Worm (Caenorhabditis elegans) whole organism, L1 larva: Measurements from ENCODE around the gene C10A4.13.

Experiments used
- C04F5.9 ChIP-seq: sonication (generic microtip); optimal IDR thresholded peaks from 2 replicates; lab custom pipeline; 2016; ENCODE audit warnings: missing genetic modification characterization, missing compliant biosample characterization
- C16A3.4 ChIP-seq: fragments of 150-350 bp; optimal IDR thresholded peaks from 2 replicates; lab custom pipeline; 2014; ENCODE audit warnings: missing biosample characterization, missing genetic modification characterization
- C34B4.2 ChIP-seq: sonication (generic microtip); optimal IDR thresholded peaks from 2 replicates; lab custom pipeline; 2017; ENCODE audit warnings: mild to moderate bottlenecking, missing genetic modification characterization, missing compliant biosample characterization
- F16B12.6 ChIP-seq: fragments of 150-350 bp; optimal IDR thresholded peaks from 2 replicates; lab custom pipeline; 2014; ENCODE audit warnings: missing biosample characterization, missing genetic modification characterization
- Y116A8C.19 ChIP-seq: sonication (generic microtip); optimal IDR thresholded peaks from 2 replicates; lab custom pipeline; 2016; ENCODE audit warnings: missing compliant biosample characterization, missing genetic modification characterization, borderline replicate concordance
- alr-1 ChIP-seq: fragments of 200-800 bp; sonication (Bioruptor generic); optimal IDR thresholded peaks from 2 replicates; lab custom pipeline; 2018; ENCODE audit warnings: borderline replicate concordance, mild to moderate bottlenecking, missing genetic modification characterization, missing compliant biosample characterization
- ceh-82 ChIP-seq, 3 experiments: fragments of 150-350 bp in 1 of 3; sonication (generic microtip) in 2 of 3; optimal IDR thresholded peaks; 2 replicates each; lab custom pipeline; 2014 to 2017; ENCODE audit warnings: missing biosample characterization in 3 of 3, missing genetic modification characterization in 3 of 3
- ceh-90 ChIP-seq: sonication (generic microtip); optimal IDR thresholded peaks from 2 replicates; lab custom pipeline; 2016; ENCODE audit warnings: missing genetic modification characterization, missing compliant biosample characterization
- dpl-1 ChIP-seq, 3 experiments: fragments of 150-350 bp in 2 of 3; sonication (generic microtip) in 1 of 3; optimal IDR thresholded peaks; 2 replicates each; lab custom pipeline; 2014 to 2017; ENCODE audit warnings: missing biosample characterization in 3 of 3, missing genetic modification characterization in 3 of 3, missing genetic modification reagents in 3 of 3
- dsc-1 ChIP-seq: sonication (generic microtip); optimal IDR thresholded peaks from 2 replicates; lab custom pipeline; 2016; ENCODE audit warnings: mild to moderate bottlenecking, missing genetic modification characterization, missing compliant biosample characterization
- egl-13 ChIP-seq: sonication (generic microtip); optimal IDR thresholded peaks from 2 replicates; lab custom pipeline; 2016; ENCODE audit warnings: missing genotype, missing genetic modification reagents, missing genetic modification characterization, missing compliant biosample characterization
- egl-27 ChIP-seq, 2 experiments: fragments of 150-350 bp in 1 of 2; sonication (generic microtip); optimal IDR thresholded peaks; 3 replicates each; lab custom pipeline; 2017 to 2018; ENCODE audit warnings: missing biosample characterization in 2 of 2, missing genetic modification characterization in 2 of 2, missing genetic modification reagents in 2 of 2
- elt-2 ChIP-seq: sonication (generic microtip); optimal IDR thresholded peaks from 2 replicates; lab custom pipeline; 2016; ENCODE audit warnings: missing genetic modification characterization, mild to moderate bottlenecking, inconsistent platforms, missing compliant biosample characterization, missing genetic modification reagents
- fkh-4 ChIP-seq: sonication (generic microtip); optimal IDR thresholded peaks from 2 replicates; lab custom pipeline; 2016; ENCODE audit warnings: missing compliant biosample characterization, missing genetic modification characterization, borderline replicate concordance
- fkh-8 ChIP-seq: sonication (generic microtip); optimal IDR thresholded peaks from 2 replicates; lab custom pipeline; 2016; ENCODE audit warnings: mild to moderate bottlenecking, missing genetic modification characterization, missing compliant biosample characterization
- fos-1 ChIP-seq: fragments of 150-350 bp; optimal IDR thresholded peaks from 2 replicates; lab custom pipeline; 2014; ENCODE audit warnings: missing biosample characterization, missing genetic modification characterization
- hlh-4 ChIP-seq: sonication (generic microtip); optimal IDR thresholded peaks from 2 replicates; lab custom pipeline; 2016; ENCODE audit warnings: mild to moderate bottlenecking, missing genetic modification characterization, missing compliant biosample characterization
- hpl-2 ChIP-seq: fragments of 150-350 bp; optimal IDR thresholded peaks from 2 replicates; lab custom pipeline; 2014; ENCODE audit warnings: missing biosample characterization, missing genetic modification reagents, missing genetic modification characterization
- lin-14 ChIP-seq: fragments of 200-800 bp; sonication (Bioruptor generic); optimal IDR thresholded peaks from 2 replicates; lab custom pipeline; 2018; ENCODE audit warnings: mild to moderate bottlenecking, missing genetic modification characterization, moderate library complexity, missing compliant biosample characterization
- lsy-2 ChIP-seq, 2 experiments: fragments of 150-350 bp; optimal IDR thresholded peaks; 2 replicates each; lab custom pipeline; 2014; ENCODE audit warnings: missing biosample characterization in 2 of 2, missing genetic modification characterization in 2 of 2
- mef-2 ChIP-seq: fragments of 150-350 bp; optimal IDR thresholded peaks from 2 replicates; lab custom pipeline; 2014; ENCODE audit warnings: missing biosample characterization, missing genetic modification characterization
- nhr-12 ChIP-seq: sonication (generic microtip); optimal IDR thresholded peaks from 2 replicates; lab custom pipeline; 2017; ENCODE audit warnings: missing biosample characterization, missing genetic modification characterization
- nhr-19 ChIP-seq: fragments of 200-800 bp; sonication (Bioruptor generic); conservative IDR thresholded peaks from 2 replicates; pipeline ENCODE4 v1.3.6; 2022; ENCODE audit warnings: missing genetic modification characterization, missing compliant biosample characterization
- nhr-20 ChIP-seq: sonication (generic microtip); optimal IDR thresholded peaks from 2 replicates; lab custom pipeline; 2016; ENCODE audit warnings: mild to moderate bottlenecking, missing genetic modification characterization, missing compliant biosample characterization
- nhr-47 ChIP-seq: sonication (generic microtip); optimal IDR thresholded peaks from 2 replicates; lab custom pipeline; 2016; ENCODE audit warnings: mild to moderate bottlenecking, missing genetic modification characterization, moderate library complexity, missing compliant biosample characterization
- nhr-71 ChIP-seq: sonication (generic microtip); optimal IDR thresholded peaks from 2 replicates; lab custom pipeline; 2016; ENCODE audit warnings: mild to moderate bottlenecking, missing genetic modification characterization, moderate library complexity, missing compliant biosample characterization
- nhr-77 ChIP-seq: fragments of 150-350 bp; optimal IDR thresholded peaks from 2 replicates; lab custom pipeline; 2014; ENCODE audit warnings: missing biosample characterization, missing genetic modification characterization
- nhr-85 ChIP-seq: sonication (generic microtip); peaks from one replicate; lab custom pipeline; 2016; ENCODE audit warnings: missing genetic modification characterization, inconsistent platforms, missing compliant biosample characterization
- nhr-90 ChIP-seq: sonication (generic microtip); optimal IDR thresholded peaks from 2 replicates; lab custom pipeline; 2016; ENCODE audit warnings: mild to moderate bottlenecking, missing genetic modification characterization, missing compliant biosample characterization; ENCODE audit not compliant: poor library complexity
- pqm-1 ChIP-seq: sonication (generic microtip); optimal IDR thresholded peaks from 3 replicates; lab custom pipeline; 2017; ENCODE audit warnings: missing biosample characterization, missing genetic modification characterization
- snpc-4 ChIP-seq: fragments of 150-350 bp; optimal IDR thresholded peaks from 2 replicates; lab custom pipeline; 2014; ENCODE audit warnings: missing biosample characterization, missing genetic modification characterization
- snu-23 ChIP-seq: sonication (generic microtip); optimal IDR thresholded peaks from 2 replicates; lab custom pipeline; 2016; ENCODE audit warnings: missing genetic modification characterization, missing compliant biosample characterization
- sox-4 ChIP-seq: sonication (generic microtip); optimal IDR thresholded peaks from 2 replicates; lab custom pipeline; 2016; ENCODE audit warnings: missing genetic modification characterization, missing compliant biosample characterization
- unc-130 ChIP-seq: fragments of 150-350 bp; optimal IDR thresholded peaks from 2 replicates; lab custom pipeline; 2017; ENCODE audit warnings: missing biosample characterization, missing genetic modification characterization, inconsistent platforms
- ztf-11 ChIP-seq, 2 experiments: sonication (generic microtip); optimal IDR thresholded peaks; 2 replicates each; lab custom pipeline; 2016 to 2017; ENCODE audit warnings: missing genetic modification characterization in 2 of 2, missing biosample characterization in 1 of 2, missing compliant biosample characterization in 1 of 2
- ztf-4 ChIP-seq: fragments of 150-350 bp; optimal IDR thresholded peaks from 2 replicates; lab custom pipeline; 2014; ENCODE audit warnings: missing biosample characterization, missing genetic modification characterization

The C10A4.13 gene

DNA sequence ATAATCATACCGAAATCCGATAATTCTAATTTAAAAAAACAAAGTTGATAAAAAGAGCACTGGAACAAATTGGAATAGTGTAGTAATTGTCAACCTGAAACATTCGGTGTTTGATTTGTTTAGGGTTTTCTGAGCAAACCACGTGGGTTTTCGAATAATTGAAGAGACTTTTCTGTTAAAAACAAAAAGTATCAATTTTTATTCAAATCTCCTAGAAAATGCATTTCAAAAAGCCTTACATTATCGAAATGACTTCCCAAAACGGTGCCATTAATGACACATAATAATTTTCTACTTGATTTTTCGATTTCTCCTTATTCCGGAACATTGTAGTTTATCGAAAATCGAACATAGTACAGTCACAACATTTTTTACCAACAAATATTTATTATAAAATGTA is at the start of gene C10A4.13:
Gene C10A4.13 (minus strand): TSS at position 101 of the 400 bp plus-strand sequence.
- TF ChIP-seq F16B12.6 (tag; lab: Kevin White, UChicago) (no peak), snpc-4 (tag; lab: Kevin White, UChicago) (no peak), C34B4.2 (tag; lab: Kevin White, UChicago) (no peak), nhr-77 (tag; lab: Kevin White, UChicago) (no peak), egl-27 (tag; optimal IDR thresholded peaks at IDR 0.05; lab: Kevin White, UChicago) (no peak), mef-2 (tag; lab: Kevin White, UChicago) (no peak), nhr-85 (no peak), nhr-90 (tag; lab: Kevin White, UChicago) (no peak)

DNA sequence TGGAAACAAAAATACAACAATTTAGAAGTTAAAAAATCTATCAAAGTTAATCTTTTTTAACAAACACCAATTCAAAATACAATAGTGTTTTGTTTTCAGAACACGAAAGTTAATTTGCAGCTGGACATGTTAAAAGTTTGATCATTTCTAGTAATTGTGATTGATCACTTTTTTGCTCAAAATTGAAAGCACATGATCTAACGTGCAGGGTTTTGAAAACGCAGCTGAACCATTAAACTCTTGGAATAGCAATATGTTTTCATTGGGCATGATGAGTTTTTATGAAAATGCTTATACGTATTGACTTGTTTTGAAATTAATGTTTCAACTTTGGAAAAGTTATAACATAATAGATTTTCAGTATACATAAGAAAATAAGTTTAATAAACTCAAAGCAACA is 49.5 kb upstream of the C10A4.13 start:
- TF ChIP-seq ceh-82 (tag; optimal IDR thresholded peaks at IDR 0.05; lab: Kevin White, UChicago) (no peak), dsc-1 (tag; lab: Kevin White, UChicago) (peak; percentile 90), pqm-1 (tag; lab: Kevin White, UChicago) (no peak), snu-23 (no peak), fkh-8 (peak; percentile 36), fkh-4 (tag; lab: Kevin White, UChicago) (peak; percentile 76), elt-2 (tag; lab: Kevin White, UChicago) (no peak), unc-130 (no peak), nhr-12 (tag; lab: Kevin White, UChicago) (no peak), nhr-77 (tag; lab: Kevin White, UChicago) (no peak), ztf-4 (no peak), egl-13 (tag; lab: Kevin White, UChicago) (no peak), lin-14 (GFP tag; lab: Kevin White, UChicago) (no peak), nhr-71 (tag; lab: Kevin White, UChicago) (peak; percentile 47), egl-27 (tag; optimal IDR thresholded peaks at IDR 0.05; lab: Kevin White, UChicago) (no peak), C16A3.4 (tag; lab: Kevin White, UChicago) (no peak), sox-4 (no peak), Y116A8C.19 (tag; lab: Kevin White, UChicago) (no peak), alr-1 (tag; lab: Kevin White, UChicago) (no peak), hlh-4 (tag; lab: Kevin White, UChicago) (peak; percentile 96), ztf-11 (tag; optimal IDR thresholded peaks at IDR 0.05; lab: Kevin White, UChicago) (no peak), hpl-2 (GFP tag; lab: Kevin White, UChicago) (no peak), fos-1 (tag; lab: Kevin White, UChicago) (no peak), ceh-90 (tag; lab: Kevin White, UChicago) (no peak), nhr-19 (GFP tag; lab: Robert Waterston, UW) (no peak)

DNA sequence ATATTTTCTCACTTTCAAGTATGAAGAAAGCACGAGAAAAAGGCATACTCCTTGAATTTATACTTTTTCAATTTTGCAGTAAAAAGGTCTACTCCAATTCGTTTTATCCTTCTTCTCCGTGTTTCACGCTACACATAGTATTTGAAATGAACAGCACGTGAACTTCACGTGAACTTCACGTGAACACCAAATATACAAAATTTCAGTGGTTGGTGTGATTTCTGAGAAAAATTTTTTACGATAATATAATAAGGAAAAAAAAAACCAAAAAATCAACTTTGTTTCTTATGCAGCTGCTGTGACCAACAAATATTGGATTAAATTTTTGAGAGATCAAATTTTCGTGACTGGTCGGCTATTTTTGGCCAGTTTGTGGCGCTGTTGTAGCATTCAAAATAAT is 48.6 kb upstream of the C10A4.13 start:
- TF ChIP-seq fkh-8 = peak; percentile 58
- no peak for TF ChIP-seq C04F5.9
- no peak for TF ChIP-seq dpl-1 (GFP tag; optimal IDR thresholded peaks at IDR 0.05; lab: Kevin White, UChicago)
- no peak for TF ChIP-seq Y116A8C.19 (tag; lab: Kevin White, UChicago)
- TF ChIP-seq lsy-2 (tag; optimal IDR thresholded peaks at IDR 0.05; lab: Kevin White, UChicago) = peak in 1 of 2 experiments; percentile 7
- TF ChIP-seq lin-14 (GFP tag; lab: Kevin White, UChicago) = peak; percentile 11
- peak; percentile 54 for TF ChIP-seq nhr-71 (tag; lab: Kevin White, UChicago)
- no peak for TF ChIP-seq dsc-1 (tag; lab: Kevin White, UChicago)
- peak; percentile 27 for TF ChIP-seq nhr-20 (tag; lab: Kevin White, UChicago)
- no peak for TF ChIP-seq nhr-77 (tag; lab: Kevin White, UChicago)
- peak; percentile 61 for TF ChIP-seq nhr-47 (tag; lab: Kevin White, UChicago)
- TF ChIP-seq, all 84 proteins: peak for 6

- TF ChIP-seq C34B4.2 (tag; lab: Kevin White, UChicago) = no peak
- TF ChIP-seq elt-2 (tag; lab: Kevin White, UChicago) = peak; percentile 51
These were observed 47.9 kb upstream of the C10A4.13 start for ce11 chrX:7445734-7446133.
